Worm (Caenorhabditis elegans) whole organism, L4 larva: ENCODE measurements around the gene gdh-1.

Experiments
- F10B5.3 ChIP-seq: sonication (generic microtip); optimal IDR thresholded peaks from 2 replicates; lab custom pipeline; 2016; ENCODE audit warnings: mild to moderate bottlenecking, missing genetic modification characterization, missing compliant biosample characterization
- F26F4.8 ChIP-seq: fragments of 200-800 bp; sonication (Bioruptor generic); conservative IDR thresholded peaks from 2 replicates; pipeline ENCODE4 v1.3.6; 2022; ENCODE audit warnings: missing genetic modification characterization, missing compliant biosample characterization
- F37D6.2 ChIP-seq: sonication (generic microtip); optimal IDR thresholded peaks from 2 replicates; lab custom pipeline; 2016; ENCODE audit warnings: mild to moderate bottlenecking, missing genetic modification characterization, missing compliant biosample characterization
- F44E2.7 ChIP-seq: fragments of 200-800 bp; sonication (Bioruptor generic); IDR thresholded peaks from 2 replicates; pipeline ENCODE4 v2.1.2; 2022; ENCODE audit warnings: missing genetic modification characterization, missing compliant biosample characterization
- F49E8.2 ChIP-seq: sonication (generic microtip); optimal IDR thresholded peaks from 2 replicates; lab custom pipeline; 2016; ENCODE audit warnings: missing compliant biosample characterization, mild to moderate bottlenecking, missing genetic modification characterization, borderline replicate concordance
- T20F7.1 ChIP-seq: fragments of 200-800 bp; sonication (Bioruptor generic); optimal IDR thresholded peaks from 2 replicates; lab custom pipeline; 2018; ENCODE audit warnings: mild to moderate bottlenecking, missing genetic modification characterization, missing compliant biosample characterization
- T26A8.4 ChIP-seq: fragments of 200-800 bp; sonication (Bioruptor generic); IDR thresholded peaks from 2 replicates; pipeline ENCODE4 v1.3.6; 2022; ENCODE audit warnings: missing genetic modification characterization, missing compliant biosample characterization
- Y105C5A.15 ChIP-seq: fragments of 200-800 bp; sonication (Bioruptor generic); IDR thresholded peaks from 2 replicates; pipeline ENCODE4 v1.3.6; 2022; ENCODE audit warnings: missing genetic modification characterization, missing compliant biosample characterization
- ZK337.2 ChIP-seq: fragments of 200-800 bp; sonication (Bioruptor generic); IDR thresholded peaks from 2 replicates; pipeline ENCODE4 v1.3.6; 2022; ENCODE audit warnings: missing genetic modification reagents, missing genetic modification characterization, missing compliant biosample characterization
- ZK546.5 ChIP-seq, 2 experiments: sonication (generic microtip); optimal IDR thresholded peaks; 2 replicates each; lab custom pipeline; 2017; ENCODE audit warnings: missing biosample characterization in 2 of 2, missing genetic modification characterization in 2 of 2
- aha-1 ChIP-seq: fragments of 150-350 bp; peaks from one replicate; lab custom pipeline; 2014; ENCODE audit warnings: missing biosample characterization, missing genetic modification characterization
- ceh-28 ChIP-seq: fragments of 150-350 bp; optimal IDR thresholded peaks from 2 replicates; lab custom pipeline; 2014; ENCODE audit warnings: missing biosample characterization, missing genetic modification reagents, missing genetic modification characterization
- ceh-44 ChIP-seq: fragments of 200-800 bp; sonication (Bioruptor generic); IDR thresholded peaks from 2 replicates; pipeline ENCODE4 v1.3.6; 2022; ENCODE audit warnings: missing genetic modification reagents, missing genetic modification characterization, missing compliant biosample characterization
- ceh-62 ChIP-seq: sonication (generic microtip); optimal IDR thresholded peaks from 2 replicates; lab custom pipeline; 2017; ENCODE audit warnings: missing biosample characterization, missing genetic modification characterization
- ceh-82 ChIP-seq: sonication (generic microtip); optimal IDR thresholded peaks from 2 replicates; lab custom pipeline; 2017; ENCODE audit warnings: missing biosample characterization, missing genetic modification characterization
- ces-1 ChIP-seq: fragments of 150-350 bp; sonication (generic microtip); optimal IDR thresholded peaks from 4 replicates; lab custom pipeline; 2014; ENCODE audit warnings: missing biosample characterization, missing genetic modification reagents, missing genetic modification characterization
- daf-12 ChIP-seq: fragments of 150-350 bp; optimal IDR thresholded peaks from 2 replicates; lab custom pipeline; 2014; ENCODE audit warnings: missing biosample characterization, missing genetic modification reagents, missing genetic modification characterization
- daf-16 ChIP-seq, 3 experiments: sonication (generic microtip); optimal IDR thresholded peaks; 2 replicates each; lab custom pipeline; 2016 to 2017; ENCODE audit warnings: missing genetic modification characterization in 3 of 3, missing genetic modification reagents in 3 of 3, mild to moderate bottlenecking in 2 of 3, missing compliant biosample characterization in 2 of 3, missing biosample characterization in 1 of 3, moderate library complexity in 1 of 3
- daf-19 ChIP-seq: fragments of 200-800 bp; sonication (Bioruptor generic); conservative IDR thresholded peaks from 2 replicates; pipeline ENCODE4 v1.3.6; 2022; ENCODE audit warnings: missing genetic modification characterization, missing compliant biosample characterization
- dmd-6 ChIP-seq: fragments of 200-800 bp; sonication (Bioruptor generic); IDR thresholded peaks from 2 replicates; pipeline ENCODE4 v1.3.6; 2022; ENCODE audit warnings: missing genetic modification reagents, missing genetic modification characterization, missing compliant biosample characterization
- dmd-8 ChIP-seq: fragments of 200-800 bp; sonication (Bioruptor generic); IDR thresholded peaks from 2 replicates; pipeline ENCODE4 v1.3.6; 2022; ENCODE audit warnings: missing genetic modification characterization, missing compliant biosample characterization
- dpl-1 ChIP-seq: fragments of 150-350 bp; optimal IDR thresholded peaks from 2 replicates; lab custom pipeline; 2014; ENCODE audit warnings: missing biosample characterization, missing genetic modification reagents, missing genetic modification characterization
- dve-1 ChIP-seq: sonication (generic microtip); optimal IDR thresholded peaks from 2 replicates; lab custom pipeline; 2017; ENCODE audit warnings: antibody characterized with exemption, mild to moderate bottlenecking, missing genetic modification characterization, missing compliant biosample characterization; ENCODE audit not compliant: insufficient read depth
- egl-43 ChIP-seq: fragments of 200-800 bp; sonication (Bioruptor generic); IDR thresholded peaks from 2 replicates; pipeline ENCODE4 v1.3.6; 2022; ENCODE audit warnings: missing genetic modification reagents, missing genetic modification characterization, missing compliant biosample characterization
- hif-1 ChIP-seq, 2 experiments: sonication (generic microtip); optimal IDR thresholded peaks; 2 replicates each; lab custom pipeline; 2016 to 2017; ENCODE audit warnings: missing compliant biosample characterization in 2 of 2, missing genetic modification characterization in 2 of 2, missing genetic modification reagents in 2 of 2, missing genotype in 2 of 2, mild to moderate bottlenecking in 1 of 2
- hmg-1.1 ChIP-seq: fragments of 200-800 bp; sonication (Bioruptor generic); IDR thresholded peaks from 2 replicates; pipeline ENCODE4 v1.3.6; 2022; ENCODE audit warnings: missing genetic modification reagents, missing genetic modification characterization, missing compliant biosample characterization
- lin-13 ChIP-seq: fragments of 150-350 bp; optimal IDR thresholded peaks from 2 replicates; lab custom pipeline; 2014; ENCODE audit warnings: missing biosample characterization, missing genetic modification reagents, missing genetic modification characterization
- lin-15B ChIP-seq: fragments of 150-350 bp; sonication (generic microtip); optimal IDR thresholded peaks from 3 replicates; lab custom pipeline; 2014; ENCODE audit warnings: missing biosample characterization, missing genetic modification characterization
- lin-38 ChIP-seq: fragments of 200-800 bp; sonication (Bioruptor generic); IDR thresholded peaks from 2 replicates; pipeline ENCODE4 v1.3.6; 2022; ENCODE audit warnings: missing genetic modification reagents, missing genetic modification characterization, missing compliant biosample characterization
- lin-39 ChIP-seq: fragments of 150-350 bp; optimal IDR thresholded peaks from 2 replicates; lab custom pipeline; 2014; ENCODE audit warnings: missing biosample characterization, missing genetic modification reagents, missing genetic modification characterization
- lsy-2 ChIP-seq, 2 experiments: fragments of 150-350 bp in 1 of 2; sonication (generic microtip) in 1 of 2; optimal IDR thresholded peaks; 2 replicates each; lab custom pipeline; 2014 to 2017; ENCODE audit warnings: missing biosample characterization in 2 of 2, missing genetic modification characterization in 2 of 2
- madf-9 ChIP-seq: fragments of 200-800 bp; sonication (Bioruptor generic); conservative IDR thresholded peaks from 2 replicates; pipeline ENCODE4 v1.3.6; 2022; ENCODE audit warnings: missing genetic modification reagents, missing genetic modification characterization, missing compliant biosample characterization
- mdl-1 ChIP-seq, 2 experiments: fragments of 150-350 bp in 1 of 2; sonication (generic microtip) in 1 of 2; optimal IDR thresholded peaks; 2 replicates each; lab custom pipeline; 2014 to 2017; ENCODE audit warnings: missing biosample characterization in 2 of 2, missing genetic modification characterization in 2 of 2
- mdt-29 ChIP-seq: fragments of 200-800 bp; sonication (Bioruptor generic); IDR thresholded peaks from 2 replicates; pipeline ENCODE4 v1.3.6; 2022; ENCODE audit warnings: missing genetic modification reagents, missing genetic modification characterization, missing compliant biosample characterization
- mep-1 ChIP-seq: fragments of 150-350 bp; sonication (generic microtip); optimal IDR thresholded peaks from 3 replicates; lab custom pipeline; 2014; ENCODE audit warnings: missing biosample characterization, missing genetic modification characterization
- nhr-111 ChIP-seq: fragments of 200-800 bp; sonication (Bioruptor generic); optimal IDR thresholded peaks from 2 replicates; lab custom pipeline; 2018; ENCODE audit warnings: mild to moderate bottlenecking, missing genetic modification characterization, missing compliant biosample characterization
- nhr-28 ChIP-seq: fragments of 150-350 bp; optimal IDR thresholded peaks from 2 replicates; lab custom pipeline; 2014; ENCODE audit warnings: missing biosample characterization, missing genetic modification characterization
- nhr-42 ChIP-seq: fragments of 200-800 bp; sonication (Bioruptor generic); IDR thresholded peaks from 2 replicates; pipeline ENCODE4 v1.3.6; 2022; ENCODE audit warnings: missing genetic modification characterization, missing compliant biosample characterization
- nhr-77 ChIP-seq: fragments of 150-350 bp; optimal IDR thresholded peaks from 2 replicates; lab custom pipeline; 2014; ENCODE audit warnings: missing biosample characterization, missing genetic modification characterization
- pha-4 ChIP-seq, 2 experiments: fragments of 150-350 bp in 1 of 2; fragments of 200-800 bp in 1 of 2; sonication (Bioruptor generic) in 1 of 2; IDR thresholded peaks in 1 of 2; optimal IDR thresholded peaks in 1 of 2; 2 replicates each; pipeline versions ENCODE4 v1.3.6 to Lab custom; 2014 to 2022; ENCODE audit warnings: missing genetic modification characterization in 2 of 2, missing genetic modification reagents in 2 of 2, missing biosample characterization in 1 of 2, missing compliant biosample characterization in 1 of 2
- pqm-1 ChIP-seq: sonication (generic microtip); optimal IDR thresholded peaks from 2 replicates; lab custom pipeline; 2017; ENCODE audit warnings: missing biosample characterization, missing genetic modification characterization
- rbr-2 ChIP-seq: sonication (generic microtip); optimal IDR thresholded peaks from 2 replicates; lab custom pipeline; 2016; ENCODE audit warnings: missing genotype, missing genetic modification characterization, missing compliant biosample characterization
- snpc-1.2 ChIP-seq: fragments of 200-800 bp; sonication (Bioruptor generic); IDR thresholded peaks from 2 replicates; pipeline ENCODE4 v1.3.6; 2022; ENCODE audit warnings: missing genetic modification reagents, missing genetic modification characterization, missing compliant biosample characterization
- snpc-4 ChIP-seq: fragments of 150-350 bp; optimal IDR thresholded peaks from 2 replicates; lab custom pipeline; 2014; ENCODE audit warnings: missing biosample characterization, missing genetic modification characterization
- tra-1 ChIP-seq: fragments of 200-800 bp; sonication (Bioruptor generic); IDR thresholded peaks from 2 replicates; pipeline ENCODE4 v1.3.6; 2022; ENCODE audit warnings: missing genetic modification reagents, missing genetic modification characterization, missing compliant biosample characterization
- unc-130 ChIP-seq: sonication (generic microtip); optimal IDR thresholded peaks from 2 replicates; lab custom pipeline; 2016; ENCODE audit warnings: missing genetic modification reagents, missing genetic modification characterization, missing compliant biosample characterization
- unc-39 ChIP-seq: sonication (generic microtip); optimal IDR thresholded peaks from 2 replicates; lab custom pipeline; 2017; ENCODE audit warnings: missing biosample characterization, missing genetic modification characterization
- unc-62 ChIP-seq, 3 experiments: fragments of 150-350 bp in 1 of 3; sonication (generic microtip); optimal IDR thresholded peaks in 2 of 3; peaks in 1 of 3; 1 replicate in 1 of 3; 2 replicates in 2 of 3; lab custom pipeline; 2014 to 2017; ENCODE audit warnings: missing biosample characterization in 3 of 3, missing genetic modification characterization in 3 of 3, missing genetic modification reagents in 3 of 3, missing genotype in 1 of 3
- vab-7 ChIP-seq: fragments of 200-800 bp; sonication (Bioruptor generic); IDR thresholded peaks from 2 replicates; pipeline ENCODE4 v1.3.6; 2022; ENCODE audit warnings: missing genetic modification reagents, missing genetic modification characterization, missing compliant biosample characterization
- zfp-3 ChIP-seq: fragments of 200-800 bp; sonication (Bioruptor generic); conservative IDR thresholded peaks from 2 replicates; pipeline ENCODE4 v1.3.6; 2022; ENCODE audit warnings: missing genetic modification reagents, missing genetic modification characterization, missing compliant biosample characterization
- ztf-7 ChIP-seq: fragments of 150-350 bp; optimal IDR thresholded peaks from 2 replicates; lab custom pipeline; 2014; ENCODE audit warnings: missing biosample characterization, missing genetic modification characterization

The gdh-1 gene

DNA sequence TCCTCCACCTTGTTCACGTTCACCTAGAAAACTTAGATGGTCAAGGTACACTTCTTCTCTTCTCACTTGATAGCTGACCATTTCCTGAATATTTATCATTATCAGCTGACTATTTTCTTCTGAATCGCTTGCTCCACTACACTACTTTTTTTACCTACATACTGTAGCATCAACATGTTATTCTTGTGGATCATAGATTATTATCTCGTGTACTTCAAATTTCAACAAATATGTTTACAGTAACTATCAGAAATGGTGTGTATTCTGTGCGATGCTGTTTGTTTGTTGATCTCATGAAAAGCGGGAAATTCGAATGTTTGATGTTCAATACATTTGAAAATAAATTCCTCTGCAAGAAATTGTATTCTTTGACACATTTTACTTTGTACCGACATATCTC lies 36.1 kb upstream of the gdh-1 start, which contains the start of gene ZK822.10:
Gene ZK822.10, plus strand, starts transcription at position 231 of the 400 bp plus-strand sequence.
- TF ChIP-seq nhr-111 (GFP tag; lab: Kevin White, UChicago) (no peak), nhr-77 (tag; lab: Kevin White, UChicago) (peak; percentile 51), hif-1 (tag; optimal IDR thresholded peaks at IDR 0.05; lab: Kevin White, UChicago) (no peak), lin-39 (no peak), madf-9 (GFP tag; lab: Robert Waterston, UW) (no peak), F26F4.8 (GFP tag; lab: Robert Waterston, UW) (no peak), ceh-28 (tag; lab: Kevin White, UChicago) (no peak), ceh-44 (GFP tag; lab: Robert Waterston, UW) (no peak), F49E8.2 (tag; lab: Kevin White, UChicago) (no peak), hmg-1.1 (GFP tag; lab: Robert Waterston, UW) (no peak), ZK546.5 (tag; optimal IDR thresholded peaks at IDR 0.05; lab: Kevin White, UChicago) (no peak), pha-4 (GFP tag; IDR thresholded peaks at IDR 0.05; lab: Robert Waterston, UW) (no peak), pha-4 (tag; optimal IDR thresholded peaks at IDR 0.05; lab: Kevin White, UChicago) (no peak), daf-12 (tag; lab: Kevin White, UChicago) (no peak), aha-1 (tag; lab: Kevin White, UChicago) (peak; percentile 65), F10B5.3 (tag; lab: Kevin White, UChicago) (no peak), dpl-1 (GFP tag; lab: Kevin White, UChicago) (peak; percentile 7), pqm-1 (tag; lab: Kevin White, UChicago) (no peak), lin-13 (no peak), zfp-3 (no peak), mdl-1 (tag; optimal IDR thresholded peaks at IDR 0.05; lab: Kevin White, UChicago) (peak in 1 of 2 experiments; percentile 1), snpc-4 (tag; lab: Kevin White, UChicago) (no peak), daf-19 (GFP tag; lab: Robert Waterston, UW) (no peak), dmd-8 (GFP tag; lab: Robert Waterston, UW) (no peak), tra-1 (GFP tag; lab: Robert Waterston, UW) (no peak), T20F7.1 (GFP tag; lab: Kevin White, UChicago) (no peak), dve-1 (peak; percentile 77), daf-16 (GFP tag; optimal IDR thresholded peaks at IDR 0.05; lab: Kevin White, UChicago) (no peak), daf-16 (tag; optimal IDR thresholded peaks at IDR 0.05; lab: Kevin White, UChicago) (peak; percentile 100), unc-130 (GFP tag; lab: Kevin White, UChicago) (no peak), mdt-29 (peak; percentile 65), dmd-6 (GFP tag; lab: Robert Waterston, UW) (peak; percentile 72), snpc-1.2 (GFP tag; lab: Robert Waterston, UW) (no peak), unc-62 (GFP tag; optimal IDR thresholded peaks at IDR 0.05 in 1 of 2; lab: Kevin White, UChicago) (no peak), unc-62 (tag; optimal IDR thresholded peaks at IDR 0.05; lab: Kevin White, UChicago) (no peak), lin-15B (tag; lab: Kevin White, UChicago) (no peak), vab-7 (GFP tag; lab: Robert Waterston, UW) (no peak), unc-39 (tag; lab: Kevin White, UChicago) (no peak), F37D6.2 (tag; lab: Kevin White, UChicago) (no peak), lin-38 (no peak), ces-1 (GFP tag; lab: Kevin White, UChicago) (no peak), Y105C5A.15 (GFP tag; lab: Robert Waterston, UW) (no peak), nhr-42 (GFP tag; lab: Robert Waterston, UW) (no peak), ZK337.2 (GFP tag; lab: Robert Waterston, UW) (no peak), rbr-2 (tag; lab: Kevin White, UChicago) (no peak), T26A8.4 (GFP tag; lab: Robert Waterston, UW) (no peak), mep-1 (tag; lab: Kevin White, UChicago) (peak; percentile 19), egl-43 (GFP tag; lab: Robert Waterston, UW) (no peak), F44E2.7 (GFP tag; lab: Robert Waterston, UW) (no peak), lsy-2 (tag; optimal IDR thresholded peaks at IDR 0.05; lab: Kevin White, UChicago) (peak in 1 of 2 experiments; percentile 2), ceh-82 (tag; lab: Kevin White, UChicago) (no peak), ceh-62 (tag; lab: Kevin White, UChicago) (no peak), nhr-28 (tag; lab: Kevin White, UChicago) (peak; percentile 86), ztf-7 (tag; lab: Kevin White, UChicago) (no peak)
